Fruit fly (Drosophila melanogaster) Kc167 (cell line): ENCODE measurements around the gene Jupiter.

Experiments
- h ChIP-seq: fragments of >200 bp; optimal IDR thresholded peaks from 3 replicates; lab custom pipeline; 2018; ENCODE audit warnings: missing external identifiers
- insv ChIP-seq: fragments of >200 bp; optimal IDR thresholded peaks from 3 replicates; lab custom pipeline; 2018; ENCODE audit warnings: missing external identifiers
- psq ChIP-seq: fragments of >200 bp; optimal IDR thresholded peaks from 2 replicates; lab custom pipeline; 2017; ENCODE audit warnings: missing external identifiers
- ttk ChIP-seq: sonication (Bioruptor generic); optimal IDR thresholded peaks from 2 replicates; lab custom pipeline; 2017; ENCODE audit warnings: missing external identifiers

DNA sequence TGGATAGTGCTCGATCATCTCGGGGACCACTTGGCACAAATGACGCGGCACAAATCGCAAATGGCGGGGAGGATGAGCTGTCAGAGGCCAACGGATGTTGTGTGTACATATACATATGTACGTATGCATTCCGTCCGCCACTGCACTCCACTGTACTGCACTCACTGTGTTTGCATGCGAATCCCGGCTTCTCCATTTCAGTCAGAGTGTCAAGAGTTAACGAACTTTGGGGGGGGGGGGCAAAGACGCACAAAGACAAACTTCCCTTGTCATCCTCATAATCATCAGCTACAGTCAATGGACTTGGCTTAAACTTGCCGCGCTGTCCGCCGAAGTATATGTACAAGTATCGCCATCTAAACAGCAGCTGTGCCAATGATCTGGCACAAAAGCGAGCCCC is 5.6 kb downstream of the Jupiter start:
- TF ChIP-seq psq (lab: Kevin White, UChicago) (no peak), h (lab: Kevin White, UChicago) (no peak), insv (lab: Kevin White, UChicago) (no peak), ttk (lab: Kevin White, UChicago) (no peak)
